Worm (Caenorhabditis elegans) whole organism, young adult: ENCODE data around the gene srg-7.

Source experiments
- ama-1 ChIP-seq, 3 experiments: fragments of 150-350 bp in 1 of 3; sonication (generic microtip) in 2 of 3; optimal IDR thresholded peaks; 2 replicates each; lab custom pipeline; 2014 to 2018; ENCODE audit warnings: missing biosample characterization in 2 of 3, missing genetic modification characterization in 2 of 3, missing genetic modification reagents in 2 of 3
- attf-5 ChIP-seq: fragments of 200-800 bp; sonication (Bioruptor generic); optimal IDR thresholded peaks from 2 replicates; lab custom pipeline; 2018; ENCODE audit warnings: mild to moderate bottlenecking, missing genetic modification characterization, missing compliant biosample characterization
- let-526 ChIP-seq: fragments of 200-800 bp; sonication (Bioruptor generic); IDR thresholded peaks from 2 replicates; pipeline ENCODE4 v1.3.6; 2022; ENCODE audit warnings: missing genetic modification reagents, missing genetic modification characterization, missing compliant biosample characterization
- lin-26 ChIP-seq: fragments of 200-800 bp; sonication (Bioruptor generic); IDR thresholded peaks from 2 replicates; pipeline ENCODE4 v1.3.6; 2022; ENCODE audit warnings: missing genetic modification reagents, missing genetic modification characterization, missing compliant biosample characterization
- unc-62 ChIP-seq: fragments of 150-350 bp; optimal IDR thresholded peaks from 2 replicates; lab custom pipeline; 2014; ENCODE audit warnings: missing biosample characterization, missing genetic modification reagents, missing genetic modification characterization

- TF ChIP-seq ama-1 (optimal IDR thresholded peaks at IDR 0.05; lab: Kevin White, UChicago), result no peak
- no peak for TF ChIP-seq ama-1 (GFP tag; optimal IDR thresholded peaks at IDR 0.05; lab: Kevin White, UChicago)
- no peak for TF ChIP-seq attf-5 (GFP tag; lab: Kevin White, UChicago)
- TF ChIP-seq let-526 (GFP tag; lab: Robert Waterston, UW), result no peak
- TF ChIP-seq unc-62 (GFP tag; lab: Kevin White, UChicago), result no peak
- no peak for TF ChIP-seq lin-26 (GFP tag; lab: Robert Waterston, UW)
These were observed 11.5 kb upstream of the srg-7 start for ce11 chrIII:6279453-6279852.
